Worm (Caenorhabditis elegans) whole organism, young adult: ENCODE data around the gene Y57G11C.14.
A peak's percentile ranks its signal among the peaks of the same experiment; 100 is the strongest.

ENCODE experiments used
- B0261.1 ChIP-seq: sonication (generic microtip); optimal IDR thresholded peaks from 2 replicates; lab custom pipeline; 2016; ENCODE audit warnings: mild to moderate bottlenecking, missing genetic modification characterization, moderate library complexity, missing compliant biosample characterization
- B0336.3 ChIP-seq: fragments of 200-800 bp; sonication (Bioruptor generic); IDR thresholded peaks from 2 replicates; pipeline ENCODE4 v1.3.6; 2022; ENCODE audit warnings: missing genetic modification characterization, missing compliant biosample characterization
- F33H1.4 ChIP-seq: fragments of 200-800 bp; sonication (Bioruptor generic); IDR thresholded peaks from 2 replicates; pipeline ENCODE4 v1.3.6; 2022; ENCODE audit warnings: missing genetic modification reagents, missing genetic modification characterization, missing compliant biosample characterization
- F55B11.4 ChIP-seq: sonication (generic microtip); optimal IDR thresholded peaks from 2 replicates; lab custom pipeline; 2016; ENCODE audit warnings: missing compliant biosample characterization, missing genetic modification characterization, borderline replicate concordance; ENCODE audit not compliant: insufficient read depth
- F57C9.4 ChIP-seq: sonication (generic microtip); optimal IDR thresholded peaks from 2 replicates; lab custom pipeline; 2017; ENCODE audit warnings: mild to moderate bottlenecking, missing genetic modification characterization, missing compliant biosample characterization
- K11D2.4 ChIP-seq: fragments of 200-800 bp; sonication (Bioruptor generic); IDR thresholded peaks from 2 replicates; pipeline ENCODE4 v1.3.6; 2022; ENCODE audit warnings: missing genetic modification reagents, missing genetic modification characterization, missing compliant biosample characterization
- Y67H2A.10 ChIP-seq: fragments of 200-800 bp; sonication (Bioruptor generic); conservative IDR thresholded peaks from 2 replicates; pipeline ENCODE4 v1.3.6; 2022; ENCODE audit warnings: missing genetic modification reagents, missing genetic modification characterization, missing compliant biosample characterization
- Y95B8A.8 ChIP-seq: fragments of 200-800 bp; sonication (Bioruptor generic); IDR thresholded peaks from 2 replicates; pipeline ENCODE4 v1.3.6; 2022; ENCODE audit warnings: missing genetic modification reagents, missing genetic modification characterization, missing compliant biosample characterization
- aptf-2 ChIP-seq: fragments of 200-800 bp; sonication (Bioruptor generic); conservative IDR thresholded peaks from 2 replicates; pipeline ENCODE4 v1.3.6; 2022; ENCODE audit warnings: missing genetic modification reagents, missing genetic modification characterization, missing compliant biosample characterization
- atf-7 ChIP-seq: sonication (generic microtip); optimal IDR thresholded peaks from 2 replicates; lab custom pipeline; 2017; ENCODE audit warnings: mild to moderate bottlenecking, missing genetic modification characterization, missing compliant biosample characterization
- attf-3 ChIP-seq: fragments of 200-800 bp; sonication (Bioruptor generic); conservative IDR thresholded peaks from 2 replicates; pipeline ENCODE4 v1.3.6; 2022; ENCODE audit warnings: missing genetic modification reagents, missing genetic modification characterization, missing compliant biosample characterization
- attf-5 ChIP-seq: fragments of 200-800 bp; sonication (Bioruptor generic); optimal IDR thresholded peaks from 2 replicates; lab custom pipeline; 2018; ENCODE audit warnings: mild to moderate bottlenecking, missing genetic modification characterization, missing compliant biosample characterization
- attf-6 ChIP-seq: fragments of 200-800 bp; sonication (Bioruptor generic); IDR thresholded peaks from 2 replicates; pipeline ENCODE4 v1.3.6; 2022; ENCODE audit warnings: missing genetic modification reagents, missing genetic modification characterization, missing compliant biosample characterization
- ceh-40 ChIP-seq: fragments of 200-800 bp; sonication (Bioruptor generic); IDR thresholded peaks from 2 replicates; pipeline ENCODE4 v1.3.6; 2022; ENCODE audit warnings: missing genetic modification characterization, missing compliant biosample characterization
- ceh-91 ChIP-seq: fragments of 200-800 bp; sonication (Bioruptor generic); IDR thresholded peaks from 2 replicates; pipeline ENCODE4 v1.3.6; 2022; ENCODE audit warnings: missing genetic modification reagents, missing genetic modification characterization, missing compliant biosample characterization
- dox-1 ChIP-seq: fragments of 200-800 bp; sonication (Bioruptor generic); IDR thresholded peaks from 2 replicates; pipeline ENCODE4 v1.3.6; 2022; ENCODE audit warnings: missing genetic modification reagents, missing genetic modification characterization, missing compliant biosample characterization
- dpl-1 ChIP-seq: fragments of 150-350 bp; optimal IDR thresholded peaks from 2 replicates; lab custom pipeline; 2014; ENCODE audit warnings: missing biosample characterization, missing genetic modification reagents, missing genetic modification characterization
- ekl-4 ChIP-seq: fragments of 200-800 bp; sonication (Bioruptor generic); IDR thresholded peaks from 2 replicates; pipeline ENCODE4 v1.3.6; 2022; ENCODE audit warnings: missing genetic modification reagents, missing genetic modification characterization, missing compliant biosample characterization
- ets-4 ChIP-seq: fragments of 200-800 bp; sonication (Bioruptor generic); optimal IDR thresholded peaks from 2 replicates; lab custom pipeline; 2018; ENCODE audit warnings: mild to moderate bottlenecking, missing genetic modification characterization, missing compliant biosample characterization
- fkh-3 ChIP-seq: sonication (generic microtip); optimal IDR thresholded peaks from 2 replicates; lab custom pipeline; 2016; ENCODE audit warnings: mild to moderate bottlenecking, missing genetic modification characterization, missing compliant biosample characterization
- let-607 ChIP-seq, 2 experiments: fragments of 200-800 bp in 1 of 2; sonication (Bioruptor generic) in 1 of 2; sonication (generic microtip) in 1 of 2; optimal IDR thresholded peaks; 2 replicates each; lab custom pipeline; 2016 to 2018; ENCODE audit warnings: mild to moderate bottlenecking in 2 of 2, missing compliant biosample characterization in 2 of 2, missing genetic modification characterization in 2 of 2, moderate library complexity in 2 of 2, missing genotype in 1 of 2
- lin-35 ChIP-seq, 3 experiments: fragments of 150-350 bp in 2 of 3; sonication (generic microtip) in 1 of 3; optimal IDR thresholded peaks; 2 replicates each; lab custom pipeline; 2014 to 2018; ENCODE audit warnings: missing biosample characterization in 3 of 3, missing genetic modification characterization in 3 of 3, missing genetic modification reagents in 3 of 3
- madf-6 ChIP-seq: fragments of 200-800 bp; sonication (Bioruptor generic); IDR thresholded peaks from 2 replicates; pipeline ENCODE4 v1.3.6; 2022; ENCODE audit warnings: missing genetic modification reagents, missing genetic modification characterization, missing compliant biosample characterization
- mcd-1 ChIP-seq: fragments of 200-800 bp; sonication (Bioruptor generic); IDR thresholded peaks from 2 replicates; pipeline ENCODE4 v1.3.6; 2022; ENCODE audit warnings: missing genetic modification reagents, missing genetic modification characterization, missing compliant biosample characterization
- nfyb-1 ChIP-seq: fragments of 200-800 bp; sonication (Bioruptor generic); IDR thresholded peaks from 2 replicates; pipeline ENCODE4 v1.3.6; 2022; ENCODE audit warnings: missing genetic modification reagents, missing genetic modification characterization, missing compliant biosample characterization
- nhr-179 ChIP-seq: sonication (generic microtip); optimal IDR thresholded peaks from 2 replicates; lab custom pipeline; 2016; ENCODE audit warnings: mild to moderate bottlenecking, missing genetic modification characterization, missing compliant biosample characterization
- nhr-80 ChIP-seq: sonication (generic microtip); optimal IDR thresholded peaks from 2 replicates; lab custom pipeline; 2016; ENCODE audit warnings: missing genetic modification characterization, missing compliant biosample characterization
- nhr-90 ChIP-seq: sonication (generic microtip); optimal IDR thresholded peaks from 2 replicates; lab custom pipeline; 2016; ENCODE audit warnings: missing genotype, mild to moderate bottlenecking, missing genetic modification characterization, missing compliant biosample characterization
- pbrm-1 ChIP-seq: fragments of 200-800 bp; sonication (Bioruptor generic); IDR thresholded peaks from 2 replicates; pipeline ENCODE4 v1.3.6; 2022; ENCODE audit warnings: missing genetic modification reagents, missing genetic modification characterization, missing compliant biosample characterization
- rcor-1 ChIP-seq: fragments of 200-800 bp; sonication (Bioruptor generic); IDR thresholded peaks from 2 replicates; pipeline ENCODE4 v1.3.6; 2022; ENCODE audit warnings: missing genetic modification reagents, missing genetic modification characterization, missing compliant biosample characterization
- repo-1 ChIP-seq: sonication (generic microtip); optimal IDR thresholded peaks from 2 replicates; lab custom pipeline; 2017; ENCODE audit warnings: mild to moderate bottlenecking, missing genetic modification characterization, missing compliant biosample characterization
- snpc-3.4 ChIP-seq: sonication (generic microtip); optimal IDR thresholded peaks from 2 replicates; lab custom pipeline; 2017; ENCODE audit warnings: missing genetic modification characterization, mild to moderate bottlenecking, missing compliant biosample characterization, antibody characterized with exemption, moderate library complexity, missing genotype, missing genetic modification reagents
- snpc-4 ChIP-seq, 5 experiments: fragments of 150-350 bp in 1 of 5; sonication (generic microtip) in 4 of 5; optimal IDR thresholded peaks; 2 replicates each; lab custom pipeline; 2014 to 2018; ENCODE audit warnings: missing genetic modification characterization in 5 of 5, missing biosample characterization in 3 of 5, antibody characterized with exemption in 2 of 5, mild to moderate bottlenecking in 2 of 5, missing compliant biosample characterization in 2 of 5, missing genotype in 2 of 5, moderate library complexity in 2 of 5, missing genetic modification reagents in 1 of 5
- tlf-1 ChIP-seq: fragments of 200-800 bp; sonication (Bioruptor generic); optimal IDR thresholded peaks from 2 replicates; lab custom pipeline; 2018; ENCODE audit warnings: mild to moderate bottlenecking, missing genetic modification characterization, missing compliant biosample characterization
- xnd-1 ChIP-seq: sonication (generic microtip); optimal IDR thresholded peaks from 2 replicates; lab custom pipeline; 2016; ENCODE audit warnings: missing genotype, missing genetic modification reagents, missing genetic modification characterization, missing compliant biosample characterization
- zfh-2 ChIP-seq: fragments of 200-800 bp; sonication (Bioruptor generic); conservative IDR thresholded peaks from 2 replicates; pipeline ENCODE4 v1.3.6; 2022; ENCODE audit warnings: missing genetic modification reagents, missing genetic modification characterization, missing compliant biosample characterization
- ztf-18 ChIP-seq: sonication (generic microtip); optimal IDR thresholded peaks from 2 replicates; lab custom pipeline; 2016; ENCODE audit warnings: missing genotype, mild to moderate bottlenecking, missing genetic modification characterization, missing compliant biosample characterization
- ztf-26 ChIP-seq: sonication (generic microtip); optimal IDR thresholded peaks from 2 replicates; lab custom pipeline; 2017; ENCODE audit warnings: missing genetic modification characterization, missing compliant biosample characterization
- ztf-3 ChIP-seq: fragments of 200-800 bp; sonication (Bioruptor generic); optimal IDR thresholded peaks from 2 replicates; lab custom pipeline; 2018; ENCODE audit warnings: mild to moderate bottlenecking, missing genetic modification characterization, missing compliant biosample characterization

The Y57G11C.14 gene

ce11 chrIV:14824878-14825352, 25.8 kb downstream of the Y57G11C.14 start, which contains the start of gene sec-61.A (continued):
- TF ChIP-seq atf-7 (tag; lab: Kevin White, UChicago) (peak; percentile 45), snpc-4 (GFP tag; optimal IDR thresholded peaks at IDR 0.05; lab: Kevin White, UChicago) (peak; percentile 89), snpc-4 (tag; optimal IDR thresholded peaks at IDR 0.05; lab: Kevin White, UChicago) (peak; percentile 65 to 95 (median 86)), Y67H2A.10 (GFP tag; lab: Robert Waterston, UW) (0 out of 2 replicates have a peak, but pooled peaks have one; percentile 38), lin-35 (GFP tag; optimal IDR thresholded peaks at IDR 0.05; lab: Kevin White, UChicago) (peak in 1 of 3 experiments; percentile 24), mcd-1 (GFP tag; lab: Robert Waterston, UW) (peak; percentile 72), dpl-1 (GFP tag; lab: Kevin White, UChicago) (peak; percentile 24), attf-3 (GFP tag; lab: Robert Waterston, UW) (0 out of 2 replicates have a peak, but pooled peaks have one; percentile 10), nhr-90 (tag; lab: Kevin White, UChicago) (peak; percentile 55), ztf-3 (GFP tag; lab: Kevin White, UChicago) (no peak), attf-6 (GFP tag; lab: Robert Waterston, UW) (peak; percentile 89), F33H1.4 (GFP tag; lab: Robert Waterston, UW) (peak; percentile 95), pbrm-1 (GFP tag; lab: Robert Waterston, UW) (peak; percentile 65), madf-6 (GFP tag; lab: Robert Waterston, UW) (peak; percentile 64), ztf-18 (tag; lab: Kevin White, UChicago) (peak; percentile 83), zfh-2 (GFP tag; lab: Robert Waterston, UW) (peak; percentile 3; the same call in 1 of the 2 replicates), ceh-91 (peak; percentile 60), nfyb-1 (GFP tag; lab: Robert Waterston, UW) (peak; percentile 83), dox-1 (GFP tag; lab: Robert Waterston, UW) (peak; percentile 92), tlf-1 (GFP tag; lab: Kevin White, UChicago) (peak; percentile 77), rcor-1 (GFP tag; lab: Robert Waterston, UW) (peak; percentile 13; the same call in 1 of the 2 replicates), ets-4 (GFP tag; lab: Kevin White, UChicago) (peak; percentile 54), ztf-26 (peak; percentile 20), snpc-3.4 (tag; lab: Kevin White, UChicago) (peak; percentile 27), F57C9.4 (tag; lab: Kevin White, UChicago) (no peak), nhr-80 (tag; lab: Kevin White, UChicago) (peak; percentile 89), B0336.3 (0 out of 2 replicates have a peak, but pooled peaks have one; percentile 27), aptf-2 (GFP tag; lab: Robert Waterston, UW) (no peak), xnd-1 (tag; lab: Kevin White, UChicago) (peak; percentile 56), attf-5 (peak; percentile 74), let-607 (tag; optimal IDR thresholded peaks at IDR 0.05; lab: Kevin White, UChicago) (peak; percentile 100)

ce11 chrIV:14825379-14825778, 26.3 kb downstream of the Y57G11C.14 start, which contains the start of gene rps-18:
Gene rps-18, plus strand, starts transcription at chrIV:14825679.
- TF ChIP-seq Y95B8A.8 (GFP tag; lab: Robert Waterston, UW) (no peak), fkh-3 (tag; lab: Kevin White, UChicago) (no peak), pbrm-1 (GFP tag; lab: Robert Waterston, UW) (no peak), nhr-179 (tag; lab: Kevin White, UChicago) (no peak), attf-6 (GFP tag; lab: Robert Waterston, UW) (no peak), dox-1 (GFP tag; lab: Robert Waterston, UW) (no peak), ekl-4 (GFP tag; lab: Robert Waterston, UW) (no peak), B0336.3 (no peak), ceh-40 (GFP tag; lab: Robert Waterston, UW) (no peak), B0261.1 (tag; lab: Kevin White, UChicago) (no peak), F55B11.4 (no peak), K11D2.4 (GFP tag; lab: Robert Waterston, UW) (no peak), repo-1 (tag; lab: Kevin White, UChicago) (no peak)
